Fruit fly (Drosophila melanogaster) ovary, adult (tissue): ENCODE results near the gene heph.

ENCODE experiments used
- CG17801 ChIP-seq: fragments of 200-800 bp; optimal IDR thresholded peaks from 2 replicates; lab custom pipeline; 2019; ENCODE audit warnings: missing biosample characterization, mild to moderate bottlenecking, missing genetic modification characterization, moderate library complexity; ENCODE audit not compliant: partially characterized antibody

heph gene

dm6 chr3R:31976784-31977183, 38.5 kb downstream of the heph start:
- TF ChIP-seq CG17801 = no peak

dm6 chr3R:31973155-31973554, 42.2 kb downstream of the heph start:
- no peak for TF ChIP-seq CG17801

- no peak for TF ChIP-seq CG17801
These were observed 45.9 kb downstream of the heph start for dm6 chr3R:31969440-31969839.

- TF ChIP-seq CG17801 = no peak
These were observed 50.5 kb downstream of the heph start for dm6 chr3R:31964701-31965323.

dm6 chr3R:31963108-31963507, 52.2 kb downstream of the heph start:
- TF ChIP-seq CG17801 = no peak

- no peak for TF ChIP-seq CG17801
These were observed 54.0 kb downstream of the heph start for dm6 chr3R:31961306-31961705.

- no peak for TF ChIP-seq CG17801
These were observed 59.1 kb downstream of the heph start for dm6 chr3R:31956264-31956663.

- TF ChIP-seq CG17801 = no peak
These were observed 60.9 kb downstream of the heph start for dm6 chr3R:31954463-31954862.

- TF ChIP-seq CG17801 = no peak
These were observed 65.9 kb downstream of the heph start for dm6 chr3R:31949433-31949832.

dm6 chr3R:31945684-31946083, 69.6 kb downstream of the heph start:
- no peak for TF ChIP-seq CG17801

dm6 chr3R:31943720-31944586, 71.4 kb downstream of the heph start:
- TF ChIP-seq CG17801 = no peak

- TF ChIP-seq CG17801 = no peak
These were observed 73.7 kb downstream of the heph start for dm6 chr3R:31941580-31941979.

dm6 chr3R:31940140-31940539, 75.2 kb downstream of the heph start:
- no peak for TF ChIP-seq CG17801

- TF ChIP-seq CG17801 = no peak
These were observed 75.7 kb downstream of the heph start for dm6 chr3R:31939619-31940018.

- no peak for TF ChIP-seq CG17801
These were observed 77.3 kb downstream of the heph start for dm6 chr3R:31937874-31938617.

- TF ChIP-seq CG17801 = no peak
These were observed 78.1 kb downstream of the heph start for dm6 chr3R:31937143-31937765.

dm6 chr3R:31936003-31936496, 79.3 kb downstream of the heph start:
- TF ChIP-seq CG17801 = peak; percentile 25
